Worm (Caenorhabditis elegans): Measurements from ENCODE around the gene lgc-50.
"Not testable (repeated sequence)": the region's sequence is repeated elsewhere in the genome, so short reads cannot be mapped to it uniquely, and the experiment has no call there.

DNA sequence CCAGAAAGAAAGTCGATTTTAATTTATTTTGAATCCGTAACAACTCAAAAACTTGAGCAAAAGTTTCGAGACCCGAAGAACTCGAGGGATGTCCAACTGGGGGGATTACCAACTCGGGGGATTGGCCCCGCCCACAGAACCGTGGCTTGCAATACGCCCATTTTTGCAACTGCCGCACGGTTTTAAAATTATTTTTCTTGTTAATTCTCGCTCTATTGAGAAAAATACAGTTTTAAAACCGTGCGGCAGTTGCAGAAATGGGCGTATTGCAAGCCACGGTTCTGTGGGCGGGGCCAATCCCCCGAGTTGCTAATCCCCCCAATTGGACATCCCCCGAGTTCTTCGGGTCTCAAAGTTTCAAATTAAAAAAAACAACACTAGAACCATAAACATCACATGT lies 8.7 kb downstream of the lgc-50 start:
- TF ChIP-seq madf-2 (tag; optimal IDR thresholded peaks at IDR 0.05); nhr-11 (tag; optimal IDR thresholded peaks at IDR 0.05); ceh-31 (tag; optimal IDR thresholded peaks at IDR 0.05); fkh-10 (GFP tag; optimal IDR thresholded peaks at IDR 0.05); pha-4 (tag; optimal IDR thresholded peaks at IDR 0.05); F13H6.1 (tag; optimal IDR thresholded peaks at IDR 0.05); eyg-1 (tag; optimal IDR thresholded peaks at IDR 0.05); gmeb-2 (tag; optimal IDR thresholded peaks at IDR 0.05): not testable (repeated sequence)
